Fruit fly (Drosophila melanogaster) whole organism, embryonic: ENCODE measurements around the gene fred.

Experiments
- B-H1 ChIP-seq: fragments of 200-800 bp; sonication (Bioruptor generic); IDR thresholded peaks from 3 replicates; pipeline ENCODE4 v1.3.6; 2022; ENCODE audit warnings: missing biosample characterization, missing genetic modification characterization
- CG10979 ChIP-seq: fragments of 200-800 bp; sonication (Bioruptor generic); optimal IDR thresholded peaks from 2 replicates; lab custom pipeline; 2018; ENCODE audit warnings: missing biosample characterization, mild to moderate bottlenecking, missing genetic modification characterization, moderate library complexity
- CG11504 ChIP-seq: fragments of 200-800 bp; sonication (Bioruptor generic); optimal IDR thresholded peaks from 3 replicates; lab custom pipeline; 2019; ENCODE audit warnings: missing biosample characterization, mild to moderate bottlenecking, missing genetic modification characterization, moderate library complexity
- CG11695 ChIP-seq: fragments of 200-800 bp; sonication (Bioruptor generic); IDR thresholded peaks from 3 replicates; pipeline ENCODE4 v1.3.6; 2022; ENCODE audit warnings: missing biosample characterization, missing genetic modification characterization
- CG11696 ChIP-seq: fragments of 200-800 bp; sonication (Bioruptor generic); IDR thresholded peaks from 2 replicates; pipeline ENCODE4 v1.3.6; 2022; ENCODE audit warnings: missing biosample characterization, missing genetic modification characterization
- CG11723 ChIP-seq: fragments of 200-800 bp; sonication (Bioruptor generic); optimal IDR thresholded peaks from 2 replicates; lab custom pipeline; 2017; ENCODE audit warnings: missing biosample characterization, mild to moderate bottlenecking, missing genetic modification characterization
- CG12769 ChIP-seq: fragments of 200-800 bp; sonication (Bioruptor generic); optimal IDR thresholded peaks from 2 replicates; lab custom pipeline; 2019; ENCODE audit warnings: missing biosample characterization, mild to moderate bottlenecking, missing genetic modification characterization, moderate library complexity
- CG15011 ChIP-seq: fragments of 200-800 bp; sonication (Bioruptor generic); optimal IDR thresholded peaks from 3 replicates; lab custom pipeline; 2018; ENCODE audit warnings: missing biosample characterization, mild to moderate bottlenecking, missing genetic modification characterization
- CG15479 ChIP-seq: fragments of 200-800 bp; sonication (Bioruptor generic); optimal IDR thresholded peaks from 3 replicates; lab custom pipeline; 2019; ENCODE audit warnings: missing biosample characterization, mild to moderate bottlenecking, missing genetic modification characterization, moderate library complexity
- CG17612 ChIP-seq: fragments of 200-800 bp; sonication (Bioruptor generic); IDR thresholded peaks from 2 replicates; pipeline ENCODE4 v1.3.6; 2022; ENCODE audit warnings: missing biosample characterization, missing genetic modification characterization
- CG2678 ChIP-seq: fragments of 200-800 bp; sonication (Bioruptor generic); optimal IDR thresholded peaks from 3 replicates; lab custom pipeline; 2019; ENCODE audit warnings: missing biosample characterization, mild to moderate bottlenecking, missing genetic modification characterization, moderate library complexity
- CG2712 ChIP-seq: fragments of 200-800 bp; optimal IDR thresholded peaks from 3 replicates; lab custom pipeline; 2019; ENCODE audit warnings: missing biosample characterization, mild to moderate bottlenecking, missing genetic modification characterization, moderate library complexity
- CG4360 ChIP-seq: fragments of 200-800 bp; sonication (Bioruptor generic); IDR thresholded peaks from 2 replicates; pipeline ENCODE4 v1.3.6; 2022; ENCODE audit warnings: missing biosample characterization, missing genetic modification characterization
- CG6854 ChIP-seq: fragments of 200-800 bp; sonication (Bioruptor generic); optimal IDR thresholded peaks from 3 replicates; lab custom pipeline; 2017; ENCODE audit warnings: missing biosample characterization, mild to moderate bottlenecking, missing genetic modification characterization
- CG7271 ChIP-seq: fragments of 200-800 bp; sonication (Bioruptor generic); optimal IDR thresholded peaks from 2 replicates; lab custom pipeline; 2018; ENCODE audit warnings: missing biosample characterization, mild to moderate bottlenecking, missing genetic modification characterization, moderate library complexity
- CG8089 ChIP-seq: fragments of 200-800 bp; sonication (Bioruptor generic); optimal IDR thresholded peaks from 3 replicates; lab custom pipeline; 2016; ENCODE audit warnings: missing biosample characterization, missing genetic modification characterization
- CG9437 ChIP-seq: fragments of 200-800 bp; sonication (Bioruptor generic); optimal IDR thresholded peaks from 2 replicates; lab custom pipeline; 2018; ENCODE audit warnings: missing biosample characterization, mild to moderate bottlenecking, missing genetic modification characterization
- Camta ChIP-seq: fragments of 200-800 bp; sonication (Bioruptor generic); optimal IDR thresholded peaks from 2 replicates; lab custom pipeline; 2016; ENCODE audit warnings: missing biosample characterization, missing genetic modification characterization
- Dad ChIP-seq: fragments of 200-800 bp; sonication (Bioruptor generic); optimal IDR thresholded peaks from 3 replicates; lab custom pipeline; 2016; ENCODE audit warnings: missing biosample characterization, missing genetic modification characterization
- H2.0 ChIP-seq: fragments of 200-800 bp; sonication (Bioruptor generic); IDR thresholded peaks from 2 replicates; pipeline ENCODE4 v1.3.6; 2022; ENCODE audit warnings: missing biosample characterization, missing genetic modification characterization
- Hey ChIP-seq: fragments of 200-800 bp; sonication (Bioruptor generic); optimal IDR thresholded peaks from 3 replicates; lab custom pipeline; 2018; ENCODE audit warnings: missing biosample characterization, mild to moderate bottlenecking, missing genetic modification characterization
- Hmr ChIP-seq: fragments of 200-800 bp; sonication (Bioruptor generic); optimal IDR thresholded peaks from 3 replicates; lab custom pipeline; 2017; ENCODE audit warnings: mild to moderate bottlenecking, missing biosample characterization, missing genetic modification reagents, missing genetic modification characterization
- Hr51 ChIP-seq, 2 experiments: fragments of 200-800 bp; sonication (Bioruptor generic); optimal IDR thresholded peaks; 2 replicates in 1 of 2; 3 replicates in 1 of 2; lab custom pipeline; 2016 to 2018; ENCODE audit warnings: missing biosample characterization in 2 of 2, missing genetic modification characterization in 2 of 2, mild to moderate bottlenecking in 1 of 2, moderate library complexity in 1 of 2
- Meics ChIP-seq: fragments of 200-800 bp; sonication (Bioruptor generic); optimal IDR thresholded peaks from 2 replicates; lab custom pipeline; 2017; ENCODE audit warnings: missing biosample characterization, mild to moderate bottlenecking, missing genetic modification characterization
- Oaz ChIP-seq: fragments of 200-800 bp; sonication (Bioruptor generic); IDR thresholded peaks from 2 replicates; pipeline ENCODE4 v1.3.6; 2022; ENCODE audit warnings: missing biosample characterization, missing genetic modification characterization
- Pdp1 ChIP-seq, 2 experiments: fragments of 200-800 bp; sonication (Bioruptor generic); optimal IDR thresholded peaks; 3 replicates each; lab custom pipeline; 2016; ENCODE audit warnings: missing biosample characterization in 2 of 2, missing genetic modification characterization in 2 of 2, mild to moderate bottlenecking in 1 of 2, moderate library complexity in 1 of 2
- Poxn ChIP-seq: fragments of 200-800 bp; sonication (Bioruptor generic); IDR thresholded peaks from 2 replicates; pipeline ENCODE4 v1.3.6; 2022; ENCODE audit warnings: missing biosample characterization, missing genetic modification characterization
- Scr ChIP-seq: fragments of 200-800 bp; sonication (Bioruptor generic); IDR thresholded peaks from 2 replicates; pipeline ENCODE4 v1.3.6; 2022; ENCODE audit warnings: missing biosample characterization, missing genetic modification characterization; ENCODE audit not compliant: partially characterized antibody
- Sin3A ChIP-seq: fragments of >200 bp; optimal IDR thresholded peaks from 2 replicates; lab custom pipeline; 2018
- Six4 ChIP-seq: fragments of 200-800 bp; sonication (Bioruptor generic); optimal IDR thresholded peaks from 2 replicates; lab custom pipeline; 2016; ENCODE audit warnings: missing biosample characterization, missing genetic modification characterization
- Sry-β ChIP-seq: fragments of 200-800 bp; sonication (Bioruptor generic); optimal IDR thresholded peaks from 2 replicates; lab custom pipeline; 2018; ENCODE audit warnings: missing biosample characterization, mild to moderate bottlenecking, missing genetic modification characterization, moderate library complexity
- cg ChIP-seq: fragments of 200-800 bp; sonication (Bioruptor generic); optimal IDR thresholded peaks from 3 replicates; lab custom pipeline; 2019; ENCODE audit warnings: missing biosample characterization, mild to moderate bottlenecking, missing genetic modification characterization, moderate library complexity
- cwo ChIP-seq: fragments of 200-800 bp; sonication (Bioruptor generic); optimal IDR thresholded peaks from 3 replicates; lab custom pipeline; 2017; ENCODE audit warnings: missing biosample characterization, missing genetic modification characterization, mild to moderate bottlenecking, moderate library complexity, missing genetic modification reagents
- dmrt11E ChIP-seq: fragments of 200-800 bp; sonication (Bioruptor generic); optimal IDR thresholded peaks from 3 replicates; lab custom pipeline; 2018; ENCODE audit warnings: missing biosample characterization, mild to moderate bottlenecking, missing genetic modification characterization, moderate library complexity
- ham ChIP-seq: fragments of 200-800 bp; sonication (Bioruptor generic); IDR thresholded peaks from 2 replicates; pipeline ENCODE4 v1.3.6; 2022; ENCODE audit warnings: missing biosample characterization, missing genetic modification characterization
- ind ChIP-seq: fragments of 200-800 bp; sonication (Bioruptor generic); optimal IDR thresholded peaks from 3 replicates; lab custom pipeline; 2016; ENCODE audit warnings: missing biosample characterization, missing genetic modification characterization
- jing ChIP-seq: fragments of 200-800 bp; sonication (Bioruptor generic); optimal IDR thresholded peaks from 2 replicates; lab custom pipeline; 2018; ENCODE audit warnings: missing biosample characterization, mild to moderate bottlenecking, missing genetic modification characterization
- mam ChIP-seq: fragments of 200-800 bp; sonication (Bioruptor generic); optimal IDR thresholded peaks from 3 replicates; lab custom pipeline; 2016; ENCODE audit warnings: missing biosample characterization, missing genetic modification characterization
- nom ChIP-seq: fragments of 200-800 bp; sonication (Bioruptor generic); optimal IDR thresholded peaks from 2 replicates; lab custom pipeline; 2017; ENCODE audit warnings: missing biosample characterization, missing genetic modification characterization, mild to moderate bottlenecking, moderate library complexity, missing genetic modification reagents
- pita ChIP-seq: fragments of 200-800 bp; sonication (Bioruptor generic); optimal IDR thresholded peaks from 2 replicates; lab custom pipeline; 2017; ENCODE audit warnings: missing biosample characterization, mild to moderate bottlenecking, missing genetic modification characterization
- repo ChIP-seq: fragments of 200-800 bp; sonication (Bioruptor generic); optimal IDR thresholded peaks from 2 replicates; lab custom pipeline; 2016; ENCODE audit warnings: missing biosample characterization, missing genetic modification characterization
- sens ChIP-seq: fragments of 200-800 bp; sonication (Bioruptor generic); peaks from one replicate; lab custom pipeline; 2016; ENCODE audit warnings: missing biosample characterization, missing genetic modification characterization
- stwl ChIP-seq: fragments of 200-800 bp; sonication (Bioruptor generic); optimal IDR thresholded peaks from 3 replicates; lab custom pipeline; 2018; ENCODE audit warnings: missing biosample characterization, mild to moderate bottlenecking, missing genetic modification characterization, moderate library complexity
- tap ChIP-seq: fragments of 200-800 bp; optimal IDR thresholded peaks from 3 replicates; lab custom pipeline; 2019; ENCODE audit warnings: missing biosample characterization, mild to moderate bottlenecking, missing genetic modification characterization, moderate library complexity
- tin ChIP-seq: fragments of 200-800 bp; sonication (Bioruptor generic); optimal IDR thresholded peaks from 3 replicates; lab custom pipeline; 2016; ENCODE audit warnings: missing biosample characterization, missing genetic modification characterization
- ttk ChIP-seq: fragments of 200-800 bp; sonication (Bioruptor generic); IDR thresholded peaks from 2 replicates; pipeline ENCODE4 v2.1.2; 2022; ENCODE audit warnings: missing biosample characterization, missing genetic modification characterization
- unpg ChIP-seq: fragments of 200-800 bp; sonication (Bioruptor generic); optimal IDR thresholded peaks from 3 replicates; lab custom pipeline; 2018; ENCODE audit warnings: missing biosample characterization, mild to moderate bottlenecking, missing genetic modification characterization, moderate library complexity
- wdn ChIP-seq: fragments of 200-800 bp; sonication (Bioruptor generic); IDR thresholded peaks from 2 replicates; pipeline ENCODE4 v1.3.6; 2022; ENCODE audit warnings: missing biosample characterization, missing genetic modification characterization
- wek ChIP-seq: fragments of 200-800 bp; sonication (Bioruptor generic); optimal IDR thresholded peaks from 3 replicates; lab custom pipeline; 2018; ENCODE audit warnings: missing biosample characterization, mild to moderate bottlenecking, missing genetic modification characterization, moderate library complexity

The fred gene

dm6 chr2L:4030236-4030943 lies 38.9 kb upstream of the fred start (continued):
- TF ChIP-seq CG2712 (tag; lab: Kevin White, UChicago) = peak; percentile 94
- TF ChIP-seq CG11504 = peak; percentile 93
- no peak for TF ChIP-seq Hey (tag; lab: Kevin White, UChicago)
- no peak for TF ChIP-seq nom
- TF ChIP-seq mam = peak; percentile 77
- TF ChIP-seq sens (GFP tag; lab: Kevin White, UChicago) = peak; percentile 33
- peak; percentile 36 for TF ChIP-seq wek (GFP tag; lab: Kevin White, UChicago)
- peak; percentile 69 for TF ChIP-seq CG11723 (GFP tag; lab: Kevin White, UChicago)
- peak; percentile 81 for TF ChIP-seq tap (tag; lab: Kevin White, UChicago)
- no peak for TF ChIP-seq cg (GFP tag; lab: Kevin White, UChicago)
- peak; percentile 80 for TF ChIP-seq Six4
- TF ChIP-seq Meics = peak; percentile 71
- peak; percentile 83 for TF ChIP-seq H2.0
- TF ChIP-seq wdn (GFP tag; lab: Robert Waterston, UW) = peak; percentile 63; the same call in 1 of the 2 replicates
- TF ChIP-seq ttk (GFP tag; lab: Robert Waterston, UW) = peak; percentile 87; the same call in 1 of the 2 replicates
- TF ChIP-seq Camta = peak; percentile 83
- peak; percentile 67 for TF ChIP-seq CG17612 (GFP tag; lab: Robert Waterston, UW)
- 0 out of 2 replicates have a peak, but pooled peaks have one; percentile 13 for TF ChIP-seq Poxn (GFP tag; lab: Robert Waterston, UW)
- TF ChIP-seq Scr (GFP tag; lab: Robert Waterston, UW) = peak; percentile 69
- TF ChIP-seq B-H1 (GFP tag; lab: Robert Waterston, UW) = peak; percentile 59; the same call in 2 of the 3 replicates
- TF ChIP-seq cwo (GFP tag; lab: Kevin White, UChicago) = peak; percentile 53
- peak; percentile 68 to 77 for TF ChIP-seq Hr51 (GFP tag; optimal IDR thresholded peaks at IDR 0.05; lab: Kevin White, UChicago)
- peak; percentile 87 for TF ChIP-seq unpg
- TF ChIP-seq repo (GFP tag; lab: Kevin White, UChicago) = peak; percentile 80
- no peak for TF ChIP-seq CG15479 (GFP tag; lab: Kevin White, UChicago)
- TF ChIP-seq CG8089 (GFP tag; lab: Kevin White, UChicago) = peak; percentile 70
- peak; percentile 88 for TF ChIP-seq CG2678
- TF ChIP-seq CG11696 (GFP tag; lab: Robert Waterston, UW) = 0 out of 2 replicates have a peak, but pooled peaks have one; percentile 40
- peak; percentile 67 for TF ChIP-seq CG9437 (GFP tag; lab: Kevin White, UChicago)
- peak; percentile 26 for TF ChIP-seq stwl (tag; lab: Kevin White, UChicago)
- TF ChIP-seq ind = peak; percentile 77
- peak; percentile 67 for TF ChIP-seq Dad (GFP tag; lab: Kevin White, UChicago)
- TF ChIP-seq Oaz = peak; percentile 72
- peak; percentile 48; the same call in 1 of the 2 replicates for TF ChIP-seq CG4360
- peak; percentile 91 for TF ChIP-seq CG10979
- peak; percentile 22 for TF ChIP-seq Sry-β
- peak; percentile 92 for TF ChIP-seq dmrt11E
- TF ChIP-seq tin = peak; percentile 84
- no peak for TF ChIP-seq Sin3A (lab: Kevin White, UChicago)
- TF ChIP-seq CG15011 = peak; percentile 33
- TF ChIP-seq CG12769 (tag; lab: Kevin White, UChicago) = peak; percentile 88
- peak; percentile 76 for TF ChIP-seq CG11695 (GFP tag; lab: Robert Waterston, UW)
- TF ChIP-seq CG6854 = no peak
- peak; percentile 47 for TF ChIP-seq CG7271
- TF ChIP-seq pita = no peak
- peak; percentile 67 for TF ChIP-seq Hmr (GFP tag; lab: Kevin White, UChicago)
- TF ChIP-seq Pdp1 (GFP tag; optimal IDR thresholded peaks at IDR 0.05; lab: Kevin White, UChicago) = peak; percentile 80
- TF ChIP-seq ham (GFP tag; lab: Robert Waterston, UW) = no peak
- peak; percentile 18 for TF ChIP-seq jing
